Worm (Caenorhabditis elegans): ENCODE measurements around the gene pac-1.

pac-1 gene

DNA sequence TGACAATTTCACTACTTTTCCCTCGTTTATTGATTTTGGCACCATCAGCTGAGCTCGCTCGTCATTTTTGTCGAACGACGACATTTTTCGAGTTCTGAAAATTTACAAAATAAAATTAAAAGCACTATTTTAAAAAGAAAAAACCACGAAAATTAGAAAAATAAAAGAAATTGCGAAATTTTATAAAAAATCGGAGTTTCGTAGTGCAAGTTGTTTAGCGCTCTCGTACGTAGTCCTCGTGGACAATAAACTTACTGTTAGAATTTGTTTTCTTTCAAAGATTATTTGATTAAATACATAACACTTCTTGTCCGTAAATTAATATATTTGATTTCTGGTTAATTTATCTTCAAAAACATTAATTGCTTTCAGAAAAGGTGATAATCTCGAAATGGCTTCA lies 4.6 kb upstream of the pac-1 start, which contains the start of the genes ess-2 and F42H10.2:
ess-2 (minus strand) TSS at position 99 of the 400 bp plus-strand sequence.
F42H10.2 (plus strand) TSS at position 367 of the 400 bp plus-strand sequence.
- no peak for TF ChIP-seq vab-7 (GFP tag; IDR thresholded peaks at IDR 0.05)
- TF ChIP-seq dpl-1 (GFP tag; optimal IDR thresholded peaks at IDR 0.05): peak; percentile 44
- peak; percentile 1 for TF ChIP-seq nhr-77 (tag; optimal IDR thresholded peaks at IDR 0.05)
- peak; percentile 53 for TF ChIP-seq dve-1 (tag; optimal IDR thresholded peaks at IDR 0.05; ENCODE audit: insufficient read depth)
- TF ChIP-seq hlh-30 (tag; optimal IDR thresholded peaks at IDR 0.05; ENCODE audit: insufficient read depth): peak; percentile 26
- peak in 1 of 2 experiments; percentile 1 for TF ChIP-seq hif-1 (tag; optimal IDR thresholded peaks at IDR 0.05)
- TF ChIP-seq unc-62 (GFP tag; optimal IDR thresholded peaks at IDR 0.05 in 1 of 2): no peak
- TF ChIP-seq unc-62 (tag; optimal IDR thresholded peaks at IDR 0.05): no peak
- peak; percentile 97 for TF ChIP-seq T20F7.1 (GFP tag; optimal IDR thresholded peaks at IDR 0.05)
- no peak for TF ChIP-seq rbr-2 (tag; optimal IDR thresholded peaks at IDR 0.05)
- no peak for TF ChIP-seq hlh-11 (tag; optimal IDR thresholded peaks at IDR 0.05)
- no peak for TF ChIP-seq nhr-42 (GFP tag; IDR thresholded peaks at IDR 0.05)
- TF ChIP-seq daf-16 (GFP tag; optimal IDR thresholded peaks at IDR 0.05): no peak
- peak; percentile 27 for TF ChIP-seq daf-16 (tag; optimal IDR thresholded peaks at IDR 0.05)
- no peak for TF ChIP-seq madf-9 (GFP tag; conservative IDR thresholded peaks at IDR 0.05)
- TF ChIP-seq lsy-2 (tag; optimal IDR thresholded peaks at IDR 0.05): peak in 1 of 2 experiments; percentile 83
- TF ChIP-seq nhr-6 (tag; optimal IDR thresholded peaks at IDR 0.05): peak; percentile 4
- peak; percentile 34 for TF ChIP-seq mep-1 (tag; optimal IDR thresholded peaks at IDR 0.05)
- peak; percentile 43 for TF ChIP-seq mes-2 (tag; optimal IDR thresholded peaks at IDR 0.05; ENCODE audit: poor library complexity, severe bottlenecking)

DNA sequence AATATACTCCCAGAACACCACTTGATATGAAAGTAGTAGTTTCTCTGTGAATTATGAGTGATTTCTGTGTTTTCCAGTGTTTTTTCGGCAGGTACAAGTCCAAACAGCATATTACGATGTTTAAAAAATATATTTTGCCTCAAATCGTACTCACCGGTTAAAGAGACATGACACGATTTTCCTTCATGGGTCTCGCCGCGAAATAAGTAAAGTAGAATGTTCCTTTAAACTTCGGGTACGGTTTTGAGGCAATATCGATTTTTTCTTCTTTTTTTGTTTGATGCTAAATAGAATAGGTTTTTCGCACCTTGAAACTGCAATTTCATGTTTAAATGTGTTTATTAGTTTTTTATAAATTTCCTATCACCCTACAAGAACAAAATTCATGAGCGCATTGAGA lies 2.9 kb upstream of the pac-1 start:
- TF ChIP-seq skn-1 (tag; optimal IDR thresholded peaks at IDR 0.05) (no peak), madf-9 (GFP tag; conservative IDR thresholded peaks at IDR 0.05) (no peak), ceh-62 (tag; optimal IDR thresholded peaks at IDR 0.05) (no peak), Y75B8A.6 (GFP tag; IDR thresholded peaks at IDR 0.05) (no peak), mxl-3 (GFP tag; optimal IDR thresholded peaks at IDR 0.05) (no peak)

DNA sequence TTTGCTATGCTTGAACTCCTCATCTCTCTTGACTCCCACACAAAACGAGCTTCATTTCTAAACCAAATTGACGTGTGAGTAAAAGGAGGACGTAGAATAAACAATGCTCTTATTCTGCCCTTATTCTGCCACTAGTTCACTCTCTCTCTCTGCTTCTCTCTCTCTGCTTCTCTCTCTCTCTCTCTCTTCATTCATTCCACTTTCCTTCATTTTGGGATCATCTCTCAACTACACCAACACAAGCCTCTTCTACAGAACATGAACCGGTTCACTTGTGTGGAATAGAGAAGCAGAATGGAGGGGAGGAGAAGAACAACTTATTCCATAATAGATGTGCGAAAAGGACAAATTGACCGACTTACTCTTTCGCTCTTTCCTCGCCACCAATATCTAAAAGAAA lies 8.5 kb downstream of the pac-1 start:
- TF ChIP-seq Y5F2A.4 (GFP tag; optimal IDR thresholded peaks at IDR 0.05) (no peak), nhr-25 (tag; optimal IDR thresholded peaks at IDR 0.05; ENCODE audit: borderline replicate concordance, insufficient read depth) (no peak), mdt-29 (GFP tag; IDR thresholded peaks at IDR 0.05) (no peak), mes-2 (tag; optimal IDR thresholded peaks at IDR 0.05; ENCODE audit: poor library complexity, severe bottlenecking) (no peak), nhr-28 (tag; optimal IDR thresholded peaks at IDR 0.05) (peak; percentile 53), mxl-3 (GFP tag; optimal IDR thresholded peaks at IDR 0.05) (peak; percentile 29), tag-97 (GFP tag; IDR thresholded peaks at IDR 0.05) (no peak), unc-62 (GFP tag; optimal IDR thresholded peaks at IDR 0.05 in 1 of 2) (peak in 1 of 2 experiments; percentile 99), unc-62 (tag; optimal IDR thresholded peaks at IDR 0.05) (no peak), nhr-42 (GFP tag; IDR thresholded peaks at IDR 0.05) (no peak), hlh-11 (tag; optimal IDR thresholded peaks at IDR 0.05) (peak; percentile 6)

DNA sequence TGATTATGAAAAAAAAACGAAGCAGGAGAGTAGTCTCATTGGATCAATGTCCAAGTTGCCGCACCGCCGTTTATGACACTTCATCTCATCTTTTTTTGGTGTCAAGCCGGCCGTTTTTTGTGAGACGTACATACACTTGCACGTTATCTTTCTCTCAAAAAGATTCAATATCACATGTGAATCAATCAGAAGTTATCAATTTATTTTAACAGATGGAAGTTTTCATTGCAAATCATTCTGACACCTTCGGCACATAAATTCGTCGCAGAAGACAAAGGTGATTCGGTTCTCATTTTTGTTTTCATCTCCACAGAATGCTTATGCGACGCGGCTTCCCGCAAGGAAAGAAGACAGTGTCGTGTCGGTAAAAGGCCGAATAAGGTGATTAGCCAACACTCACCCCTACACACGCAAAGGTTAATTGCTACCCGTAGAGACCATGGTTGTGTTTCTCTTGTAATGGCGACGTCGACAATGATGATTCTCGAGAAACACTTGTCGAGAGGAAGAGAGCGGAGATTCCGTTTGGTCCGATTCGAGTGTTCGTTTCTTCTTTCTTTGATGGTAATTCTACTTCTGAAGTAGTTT lies 9.5 kb downstream of the pac-1 start:
- peak; percentile 23 for TF ChIP-seq hlh-11 (tag; optimal IDR thresholded peaks at IDR 0.05)
- peak; percentile 34 for TF ChIP-seq cey-2 (tag; optimal IDR thresholded peaks at IDR 0.05; ENCODE audit: borderline replicate concordance, insufficient read depth)
- no peak for TF ChIP-seq Y48G9A.11 (GFP tag; IDR thresholded peaks at IDR 0.05)
- TF ChIP-seq hlh-30 (tag; optimal IDR thresholded peaks at IDR 0.05; ENCODE audit: insufficient read depth): peak; percentile 33
- TF ChIP-seq ceh-20 (GFP tag; IDR thresholded peaks at IDR 0.05): no peak
- peak; percentile 74 for TF ChIP-seq mxl-3 (GFP tag; optimal IDR thresholded peaks at IDR 0.05)
- peak in 1 of 2 experiments; percentile 24 for TF ChIP-seq mdl-1 (tag; optimal IDR thresholded peaks at IDR 0.05)
- TF ChIP-seq jun-1 (tag; optimal IDR thresholded peaks at IDR 0.05): no peak
- peak; percentile 56 for TF ChIP-seq nhr-28 (tag; optimal IDR thresholded peaks at IDR 0.05)
- TF ChIP-seq unc-62 (GFP tag; optimal IDR thresholded peaks at IDR 0.05 in 1 of 2): peak in 1 of 2 experiments; percentile 59
- no peak for TF ChIP-seq unc-62 (tag; optimal IDR thresholded peaks at IDR 0.05)
- no peak for TF ChIP-seq Y5F2A.4 (GFP tag; optimal IDR thresholded peaks at IDR 0.05)

Measured in whole organism, L4 larva.